Worm (Caenorhabditis elegans) whole organism, L1 larva: ENCODE data around the gene amx-1.

ENCODE experiments used
- C34B4.2 ChIP-seq: sonication (generic microtip); optimal IDR thresholded peaks from 2 replicates; lab custom pipeline; 2017; ENCODE audit warnings: mild to moderate bottlenecking, missing genetic modification characterization, missing compliant biosample characterization
- Y116A8C.19 ChIP-seq: sonication (generic microtip); optimal IDR thresholded peaks from 2 replicates; lab custom pipeline; 2016; ENCODE audit warnings: missing compliant biosample characterization, missing genetic modification characterization, borderline replicate concordance
- aly-2 ChIP-seq: fragments of 150-350 bp; optimal IDR thresholded peaks from 2 replicates; lab custom pipeline; 2014; ENCODE audit warnings: missing biosample characterization, missing genetic modification characterization
- ama-1 ChIP-seq: fragments of 150-350 bp; optimal IDR thresholded peaks from 2 replicates; lab custom pipeline; 2014
- blmp-1 ChIP-seq: fragments of 150-350 bp; optimal IDR thresholded peaks from 2 replicates; lab custom pipeline; 2014; ENCODE audit warnings: missing biosample characterization, missing genetic modification characterization
- ceh-63 ChIP-seq: fragments of 200-800 bp; sonication (Bioruptor generic); optimal IDR thresholded peaks from 2 replicates; lab custom pipeline; 2018; ENCODE audit warnings: mild to moderate bottlenecking, missing genetic modification characterization, missing compliant biosample characterization
- ceh-8 ChIP-seq: fragments of 200-800 bp; sonication (Bioruptor generic); optimal IDR thresholded peaks from 2 replicates; lab custom pipeline; 2018; ENCODE audit warnings: mild to moderate bottlenecking, missing genetic modification characterization, moderate library complexity, missing compliant biosample characterization
- ceh-88 ChIP-seq: fragments of 200-800 bp; sonication (Bioruptor generic); IDR thresholded peaks from 2 replicates; pipeline ENCODE4 v1.3.6; 2022; ENCODE audit warnings: missing genetic modification characterization, missing compliant biosample characterization
- dpl-1 ChIP-seq, 3 experiments: fragments of 150-350 bp in 2 of 3; sonication (generic microtip) in 1 of 3; optimal IDR thresholded peaks; 2 replicates each; lab custom pipeline; 2014 to 2017; ENCODE audit warnings: missing biosample characterization in 3 of 3, missing genetic modification characterization in 3 of 3, missing genetic modification reagents in 3 of 3
- dsc-1 ChIP-seq: sonication (generic microtip); optimal IDR thresholded peaks from 2 replicates; lab custom pipeline; 2016; ENCODE audit warnings: mild to moderate bottlenecking, missing genetic modification characterization, missing compliant biosample characterization
- efl-1 ChIP-seq, 4 experiments: fragments of 150-350 bp; optimal IDR thresholded peaks in 3 of 4; peaks in 1 of 4; 1 replicate in 1 of 4; 2 replicates in 3 of 4; lab custom pipeline; 2014; ENCODE audit warnings: missing biosample characterization in 2 of 4, missing genetic modification characterization in 2 of 4, missing genetic modification reagents in 2 of 4
- efl-3 ChIP-seq: fragments of 200-800 bp; sonication (Bioruptor generic); optimal IDR thresholded peaks from 2 replicates; lab custom pipeline; 2018; ENCODE audit warnings: mild to moderate bottlenecking, missing genetic modification characterization, missing compliant biosample characterization
- egl-27 ChIP-seq, 2 experiments: fragments of 150-350 bp in 1 of 2; sonication (generic microtip); optimal IDR thresholded peaks; 3 replicates each; lab custom pipeline; 2017 to 2018; ENCODE audit warnings: missing biosample characterization in 2 of 2, missing genetic modification characterization in 2 of 2, missing genetic modification reagents in 2 of 2
- elt-2 ChIP-seq: sonication (generic microtip); optimal IDR thresholded peaks from 2 replicates; lab custom pipeline; 2016; ENCODE audit warnings: missing genetic modification characterization, mild to moderate bottlenecking, inconsistent platforms, missing compliant biosample characterization, missing genetic modification reagents
- ets-5 ChIP-seq: fragments of 200-800 bp; sonication (Bioruptor generic); IDR thresholded peaks from 2 replicates; pipeline ENCODE4 v1.3.6; 2022; ENCODE audit warnings: missing genetic modification characterization, missing compliant biosample characterization
- fkh-4 ChIP-seq: sonication (generic microtip); optimal IDR thresholded peaks from 2 replicates; lab custom pipeline; 2016; ENCODE audit warnings: missing compliant biosample characterization, missing genetic modification characterization, borderline replicate concordance
- fos-1 ChIP-seq: fragments of 150-350 bp; optimal IDR thresholded peaks from 2 replicates; lab custom pipeline; 2014; ENCODE audit warnings: missing biosample characterization, missing genetic modification characterization
- irx-1 ChIP-seq: sonication (generic microtip); optimal IDR thresholded peaks from 2 replicates; lab custom pipeline; 2016; ENCODE audit warnings: missing genetic modification characterization, missing compliant biosample characterization
- jun-1 ChIP-seq: fragments of 150-350 bp; optimal IDR thresholded peaks from 2 replicates; lab custom pipeline; 2014; ENCODE audit warnings: missing biosample characterization, missing genetic modification reagents, missing genetic modification characterization
- lin-14 ChIP-seq: fragments of 200-800 bp; sonication (Bioruptor generic); optimal IDR thresholded peaks from 2 replicates; lab custom pipeline; 2018; ENCODE audit warnings: mild to moderate bottlenecking, missing genetic modification characterization, moderate library complexity, missing compliant biosample characterization
- lin-35 ChIP-seq, 2 experiments: fragments of 150-350 bp; optimal IDR thresholded peaks; 2 replicates each; lab custom pipeline; 2014; ENCODE audit warnings: missing biosample characterization in 2 of 2, missing genetic modification characterization in 2 of 2, missing genetic modification reagents in 2 of 2
- lir-3 ChIP-seq: sonication (generic microtip); optimal IDR thresholded peaks from 2 replicates; lab custom pipeline; 2016; ENCODE audit warnings: mild to moderate bottlenecking, missing genetic modification characterization, moderate library complexity, missing compliant biosample characterization; ENCODE audit not compliant: poor library complexity
- lsy-2 ChIP-seq, 2 experiments: fragments of 150-350 bp; optimal IDR thresholded peaks; 2 replicates each; lab custom pipeline; 2014; ENCODE audit warnings: missing biosample characterization in 2 of 2, missing genetic modification characterization in 2 of 2
- mab-9 ChIP-seq: fragments of 200-800 bp; sonication (Bioruptor generic); IDR thresholded peaks from 2 replicates; pipeline ENCODE4 v1.3.6; 2022; ENCODE audit warnings: missing genetic modification reagents, missing genetic modification characterization, missing compliant biosample characterization
- mef-2 ChIP-seq: fragments of 150-350 bp; optimal IDR thresholded peaks from 2 replicates; lab custom pipeline; 2014; ENCODE audit warnings: missing biosample characterization, missing genetic modification characterization
- mep-1 ChIP-seq: fragments of 150-350 bp; optimal IDR thresholded peaks from 2 replicates; lab custom pipeline; 2014; ENCODE audit warnings: missing biosample characterization, missing genetic modification characterization
- nhr-11 ChIP-seq: fragments of 150-350 bp; optimal IDR thresholded peaks from 2 replicates; lab custom pipeline; 2014; ENCODE audit warnings: missing biosample characterization, missing genetic modification characterization
- nhr-12 ChIP-seq: sonication (generic microtip); optimal IDR thresholded peaks from 2 replicates; lab custom pipeline; 2017; ENCODE audit warnings: missing biosample characterization, missing genetic modification characterization
- nhr-20 ChIP-seq: sonication (generic microtip); optimal IDR thresholded peaks from 2 replicates; lab custom pipeline; 2016; ENCODE audit warnings: mild to moderate bottlenecking, missing genetic modification characterization, missing compliant biosample characterization
- nhr-237 ChIP-seq: fragments of 150-350 bp; optimal IDR thresholded peaks from 2 replicates; lab custom pipeline; 2014; ENCODE audit warnings: missing biosample characterization, missing genetic modification characterization
- nhr-77 ChIP-seq: fragments of 150-350 bp; optimal IDR thresholded peaks from 2 replicates; lab custom pipeline; 2014; ENCODE audit warnings: missing biosample characterization, missing genetic modification characterization
- nhr-84 ChIP-seq: sonication (generic microtip); optimal IDR thresholded peaks from 2 replicates; lab custom pipeline; 2017; ENCODE audit warnings: missing biosample characterization, missing genetic modification characterization
- nhr-85 ChIP-seq: sonication (generic microtip); peaks from one replicate; lab custom pipeline; 2016; ENCODE audit warnings: missing genetic modification characterization, inconsistent platforms, missing compliant biosample characterization
- nhr-90 ChIP-seq: sonication (generic microtip); optimal IDR thresholded peaks from 2 replicates; lab custom pipeline; 2016; ENCODE audit warnings: mild to moderate bottlenecking, missing genetic modification characterization, missing compliant biosample characterization; ENCODE audit not compliant: poor library complexity
- rnt-1 ChIP-seq: sonication (generic microtip); optimal IDR thresholded peaks from 2 replicates; lab custom pipeline; 2016; ENCODE audit warnings: mild to moderate bottlenecking, missing genetic modification characterization, moderate library complexity, missing compliant biosample characterization
- sox-4 ChIP-seq: sonication (generic microtip); optimal IDR thresholded peaks from 2 replicates; lab custom pipeline; 2016; ENCODE audit warnings: missing genetic modification characterization, missing compliant biosample characterization
- sptf-1 ChIP-seq: fragments of 150-350 bp; optimal IDR thresholded peaks from 2 replicates; lab custom pipeline; 2014; ENCODE audit warnings: missing biosample characterization, missing genetic modification characterization
- sup-37 ChIP-seq: fragments of 200-800 bp; sonication (Bioruptor generic); optimal IDR thresholded peaks from 2 replicates; lab custom pipeline; 2018; ENCODE audit warnings: mild to moderate bottlenecking, missing genetic modification characterization, missing compliant biosample characterization
- swsn-7 ChIP-seq: sonication (generic microtip); optimal IDR thresholded peaks from 2 replicates; lab custom pipeline; 2016; ENCODE audit warnings: missing genetic modification characterization, missing compliant biosample characterization
- tbx-2 ChIP-seq: sonication (generic microtip); optimal IDR thresholded peaks from 2 replicates; lab custom pipeline; 2016; ENCODE audit warnings: missing genetic modification characterization, missing compliant biosample characterization
- unc-130 ChIP-seq: fragments of 150-350 bp; optimal IDR thresholded peaks from 2 replicates; lab custom pipeline; 2017; ENCODE audit warnings: missing biosample characterization, missing genetic modification characterization, inconsistent platforms
- unc-30 ChIP-seq: sonication (generic microtip); optimal IDR thresholded peaks from 2 replicates; lab custom pipeline; 2017; ENCODE audit warnings: missing biosample characterization, missing genetic modification characterization
- unc-62 ChIP-seq: fragments of 150-350 bp; optimal IDR thresholded peaks from 2 replicates; lab custom pipeline; 2014; ENCODE audit warnings: missing biosample characterization, missing genetic modification reagents, missing genetic modification characterization
- unc-98 ChIP-seq: fragments of 200-800 bp; sonication (Bioruptor generic); IDR thresholded peaks from 2 replicates; pipeline ENCODE4 v1.3.6; 2022; ENCODE audit warnings: missing genetic modification characterization, missing compliant biosample characterization
- ztf-4 ChIP-seq: fragments of 150-350 bp; optimal IDR thresholded peaks from 2 replicates; lab custom pipeline; 2014; ENCODE audit warnings: missing biosample characterization, missing genetic modification characterization

amx-1 gene

ce11 chrIII:3789688-3790371, 32.4 kb upstream of the amx-1 start:
- no peak for TF ChIP-seq unc-98 (GFP tag; lab: Robert Waterston, UW)
- no peak for TF ChIP-seq unc-30 (tag; lab: Kevin White, UChicago)
- no peak for TF ChIP-seq sptf-1 (tag; lab: Kevin White, UChicago)
- TF ChIP-seq efl-1 (optimal IDR thresholded peaks at IDR 0.05; lab: Kevin White, UChicago): no peak
- peak in 1 of 2 experiments; percentile 51 for TF ChIP-seq efl-1 (GFP tag; optimal IDR thresholded peaks at IDR 0.05 in 1 of 2; lab: Kevin White, UChicago)
- TF ChIP-seq ztf-4 (tag; lab: Kevin White, UChicago): peak; percentile 7
- no peak for TF ChIP-seq fkh-4
- TF ChIP-seq nhr-77: no peak
- no peak for TF ChIP-seq unc-62
- no peak for TF ChIP-seq fos-1 (tag; lab: Kevin White, UChicago)
- TF ChIP-seq nhr-12 (tag; lab: Kevin White, UChicago): no peak
- TF ChIP-seq nhr-85 (tag; lab: Kevin White, UChicago): peak; percentile 55
- no peak for TF ChIP-seq sup-37 (GFP tag; lab: Kevin White, UChicago)
- no peak for TF ChIP-seq nhr-84 (tag; lab: Kevin White, UChicago)
- TF ChIP-seq nhr-11 (tag; lab: Kevin White, UChicago): no peak
- TF ChIP-seq lin-14 (GFP tag; lab: Kevin White, UChicago): peak; percentile 7
- peak; percentile 63 for TF ChIP-seq ceh-8 (GFP tag; lab: Kevin White, UChicago)
- TF ChIP-seq tbx-2: no peak
- TF ChIP-seq unc-130: no peak
- TF ChIP-seq lsy-2 (tag; optimal IDR thresholded peaks at IDR 0.05; lab: Kevin White, UChicago): peak in 1 of 2 experiments; percentile 5

ce11 chrIII:3790855-3791254, 31.3 kb upstream of the amx-1 start:
- TF ChIP-seq lin-35 (GFP tag; optimal IDR thresholded peaks at IDR 0.05; lab: Kevin White, UChicago): peak; percentile 17 to 38
- TF ChIP-seq nhr-84 (tag; lab: Kevin White, UChicago): no peak
- TF ChIP-seq unc-62: no peak
- no peak for TF ChIP-seq nhr-20 (tag; lab: Kevin White, UChicago)
- no peak for TF ChIP-seq mef-2
- TF ChIP-seq ama-1: no peak
- no peak for TF ChIP-seq swsn-7
- peak in 2 of 3 experiments; percentile 50 to 67 for TF ChIP-seq dpl-1 (GFP tag; optimal IDR thresholded peaks at IDR 0.05; lab: Kevin White, UChicago)
- peak in 1 of 2 experiments; percentile 34 for TF ChIP-seq efl-1 (optimal IDR thresholded peaks at IDR 0.05; lab: Kevin White, UChicago)
- TF ChIP-seq efl-1 (GFP tag; optimal IDR thresholded peaks at IDR 0.05 in 1 of 2; lab: Kevin White, UChicago): peak; percentile 71 to 83
- TF ChIP-seq mep-1 (tag; lab: Kevin White, UChicago): no peak

ce11 chrIII:3795933-3796332, 26.3 kb upstream of the amx-1 start:
- TF ChIP-seq ets-5 (GFP tag; lab: Robert Waterston, UW): no peak
- TF ChIP-seq nhr-85 (tag; lab: Kevin White, UChicago): peak; percentile 45

ce11 chrIII:3797180-3798026, 24.8 kb upstream of the amx-1 start:
- TF ChIP-seq dsc-1 (tag; lab: Kevin White, UChicago) (no peak), ceh-63 (GFP tag; lab: Kevin White, UChicago) (no peak), aly-2 (tag; lab: Kevin White, UChicago) (no peak), rnt-1 (tag; lab: Kevin White, UChicago) (peak; percentile 33), egl-27 (tag; optimal IDR thresholded peaks at IDR 0.05; lab: Kevin White, UChicago) (no peak), lin-14 (GFP tag; lab: Kevin White, UChicago) (peak; percentile 70), lir-3 (tag; lab: Kevin White, UChicago) (no peak), sox-4 (tag; lab: Kevin White, UChicago) (no peak), mab-9 (no peak), C34B4.2 (tag; lab: Kevin White, UChicago) (no peak), blmp-1 (tag; lab: Kevin White, UChicago) (peak; percentile 98), elt-2 (tag; lab: Kevin White, UChicago) (peak; percentile 7), unc-98 (GFP tag; lab: Robert Waterston, UW) (no peak), ztf-4 (tag; lab: Kevin White, UChicago) (peak; percentile 41), nhr-237 (tag; lab: Kevin White, UChicago) (no peak), nhr-90 (tag; lab: Kevin White, UChicago) (peak; percentile 41), ceh-88 (no peak), efl-3 (no peak), jun-1 (tag; lab: Kevin White, UChicago) (no peak), irx-1 (tag; lab: Kevin White, UChicago) (no peak), unc-130 (peak; percentile 80), Y116A8C.19 (tag; lab: Kevin White, UChicago) (no peak)
